Worm (Caenorhabditis elegans) whole organism, L4/young adult: Measurements from ENCODE around the gene pgp-4.

Experiments used
- W03F9.2 ChIP-seq: fragments of 150-350 bp; optimal IDR thresholded peaks from 2 replicates; lab custom pipeline; 2014; ENCODE audit warnings: missing biosample characterization, missing genetic modification characterization
- dao-5 ChIP-seq: sonication (generic microtip); optimal IDR thresholded peaks from 2 replicates; lab custom pipeline; 2016; ENCODE audit warnings: missing genotype, missing genetic modification characterization, moderate library complexity, missing compliant biosample characterization
- him-1 ChIP-seq: sonication (generic microtip); optimal IDR thresholded peaks from 2 replicates; lab custom pipeline; 2016; ENCODE audit warnings: missing genotype, missing genetic modification reagents, missing genetic modification characterization, missing compliant biosample characterization

pgp-4 gene

DNA sequence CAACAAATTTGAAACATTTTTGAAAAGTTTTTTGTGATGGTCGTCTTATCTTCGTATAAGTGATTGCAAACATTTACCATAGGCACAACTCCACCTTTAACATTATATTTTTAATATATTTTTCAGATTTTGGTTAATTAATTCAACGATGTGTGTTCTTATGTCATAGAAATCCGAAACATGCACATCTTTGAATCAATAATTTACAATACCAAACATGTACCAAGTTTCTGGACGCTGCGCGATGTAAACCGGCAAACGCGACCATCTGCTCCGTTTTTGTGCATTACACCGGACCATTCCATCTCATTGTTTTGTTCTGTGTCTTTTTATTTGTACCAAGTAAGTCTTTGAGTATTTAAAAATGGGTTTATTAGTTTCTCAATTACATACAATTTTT is at the start of gene pgp-4:
pgp-4 (plus strand) TSS at position 301 of the 400 bp plus-strand sequence.
- TF ChIP-seq dao-5 (tag; lab: Kevin White, UChicago) (no peak), W03F9.2 (tag; lab: Kevin White, UChicago) (no peak), him-1 (tag; lab: Kevin White, UChicago) (no peak)

DNA sequence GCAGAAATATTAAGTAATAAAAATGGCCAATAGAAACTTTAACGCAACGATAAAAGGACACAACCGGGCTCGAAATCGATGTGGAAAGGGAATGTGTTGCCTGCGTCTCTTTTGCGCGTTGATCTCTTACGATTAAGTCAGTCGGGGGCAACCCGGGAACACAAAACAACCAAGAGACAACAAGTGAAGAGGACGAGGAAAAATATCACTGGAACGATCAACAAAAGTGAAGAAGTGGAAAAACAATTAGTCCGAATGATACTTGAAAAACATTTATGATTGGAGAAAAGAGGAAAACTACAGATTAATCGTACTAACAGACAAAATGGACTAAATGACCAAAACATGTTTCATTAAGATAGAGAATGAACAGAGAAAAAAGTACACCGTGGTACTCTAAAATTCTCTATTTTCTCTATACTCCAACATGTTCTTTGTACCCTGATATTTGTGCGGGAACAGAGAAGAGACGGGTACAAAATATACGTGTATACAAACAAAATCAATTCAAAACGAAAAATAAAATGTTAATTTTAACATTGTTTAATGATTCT is 47.3 kb upstream of the pgp-4 start, which contains the start of gene F08G12.5:
F08G12.5 (minus strand) TSS at position 1 of the 554 bp plus-strand sequence.
- TF ChIP-seq dao-5 (tag; lab: Kevin White, UChicago) (no peak), W03F9.2 (tag; lab: Kevin White, UChicago) (no peak), him-1 (tag; lab: Kevin White, UChicago) (no peak)

DNA sequence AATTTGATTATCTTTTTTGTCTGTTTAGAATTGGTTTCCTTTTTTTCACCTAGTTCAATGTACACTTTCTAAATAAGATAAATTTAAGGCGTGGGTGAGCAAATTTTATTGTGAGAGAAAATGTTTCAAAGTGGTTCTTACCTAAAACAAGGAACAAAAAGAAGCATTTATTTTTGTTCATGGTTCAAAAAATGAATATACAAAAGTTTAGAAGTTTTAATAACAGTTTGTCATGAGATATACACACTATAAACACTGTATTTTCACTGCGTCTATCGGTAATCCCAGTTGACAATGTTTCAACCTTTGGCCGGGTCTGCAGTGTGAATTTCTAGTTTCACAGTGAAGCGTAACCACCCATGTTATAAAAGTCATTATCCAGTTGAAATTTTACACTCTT is 42.2 kb upstream of the pgp-4 start, which contains the start of gene F08G12.11:
F08G12.11 (minus strand) TSS at position 181 of the 400 bp plus-strand sequence.
- TF ChIP-seq W03F9.2 (tag; lab: Kevin White, UChicago) (no peak), him-1 (tag; lab: Kevin White, UChicago) (no peak), dao-5 (tag; lab: Kevin White, UChicago) (no peak)

DNA sequence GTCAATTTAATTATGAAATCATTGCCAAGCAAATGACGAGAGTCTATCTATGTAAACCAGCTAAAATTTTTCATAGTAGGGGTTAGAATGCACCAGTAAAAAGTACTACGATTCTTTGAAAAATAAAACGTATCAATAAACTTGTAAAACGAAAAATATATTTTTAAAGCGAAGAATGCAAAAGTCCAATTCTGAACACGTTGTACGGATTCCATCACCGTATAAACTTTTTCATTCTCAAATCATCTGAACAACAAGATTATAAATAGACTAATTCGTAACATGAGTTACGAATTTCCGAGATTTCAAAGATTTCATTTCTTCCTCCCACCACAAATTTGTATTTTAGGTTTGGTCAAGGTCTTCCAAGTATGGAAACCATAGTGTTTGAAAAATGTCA is 40.9 kb upstream of the pgp-4 start, which contains the start of gene nlp-57:
nlp-57 (plus strand) TSS at position 301 of the 400 bp plus-strand sequence.
- no peak for TF ChIP-seq W03F9.2 (tag; lab: Kevin White, UChicago)
- no peak for TF ChIP-seq him-1 (tag; lab: Kevin White, UChicago)
- TF ChIP-seq dao-5 (tag; lab: Kevin White, UChicago), result no peak

DNA sequence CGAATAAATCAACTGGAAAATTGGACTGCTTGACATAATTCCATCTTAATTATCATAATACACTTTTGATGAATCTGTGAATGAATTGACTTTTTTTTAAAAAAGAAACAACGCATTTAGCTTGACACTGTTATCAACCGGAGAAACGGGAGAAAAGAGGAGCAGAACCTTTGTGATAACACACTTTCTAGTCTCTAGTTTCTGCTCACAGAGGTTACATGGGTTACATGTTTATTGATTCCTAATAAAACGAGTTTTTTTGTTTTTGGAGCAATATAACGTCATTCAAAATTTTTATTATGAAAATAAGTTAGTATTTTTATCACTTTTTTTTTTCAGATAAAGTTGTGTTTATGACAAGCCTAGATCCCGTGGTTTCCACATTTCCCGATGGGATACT is 39.7 kb upstream of the pgp-4 start, which contains the start of gene hizr-1:
hizr-1 (plus strand) TSS at position 340 of the 400 bp plus-strand sequence.
- no peak for TF ChIP-seq dao-5 (tag; lab: Kevin White, UChicago)
- TF ChIP-seq W03F9.2 (tag; lab: Kevin White, UChicago), result no peak
- no peak for TF ChIP-seq him-1 (tag; lab: Kevin White, UChicago)

DNA sequence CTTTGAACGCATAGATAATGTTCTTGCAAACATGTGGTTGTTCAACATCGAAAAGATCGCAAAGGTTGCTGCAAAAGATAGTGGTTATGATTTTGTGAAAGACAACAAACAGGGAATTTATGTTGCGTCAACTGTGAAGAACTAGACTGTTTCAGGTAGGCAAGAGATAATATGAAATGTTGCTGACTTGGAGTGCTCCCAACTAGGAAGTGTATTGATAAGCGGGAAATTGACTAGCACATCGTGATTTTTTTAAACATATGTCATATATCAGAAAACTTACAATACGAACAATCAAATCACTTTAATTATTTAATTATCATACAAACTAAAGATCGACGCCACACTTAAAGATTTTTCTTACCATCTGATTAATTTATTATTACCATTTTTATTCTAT is 34.4 kb upstream of the pgp-4 start:
- TF ChIP-seq dao-5 (tag; lab: Kevin White, UChicago) (no peak), him-1 (tag; lab: Kevin White, UChicago) (no peak), W03F9.2 (tag; lab: Kevin White, UChicago) (no peak)

DNA sequence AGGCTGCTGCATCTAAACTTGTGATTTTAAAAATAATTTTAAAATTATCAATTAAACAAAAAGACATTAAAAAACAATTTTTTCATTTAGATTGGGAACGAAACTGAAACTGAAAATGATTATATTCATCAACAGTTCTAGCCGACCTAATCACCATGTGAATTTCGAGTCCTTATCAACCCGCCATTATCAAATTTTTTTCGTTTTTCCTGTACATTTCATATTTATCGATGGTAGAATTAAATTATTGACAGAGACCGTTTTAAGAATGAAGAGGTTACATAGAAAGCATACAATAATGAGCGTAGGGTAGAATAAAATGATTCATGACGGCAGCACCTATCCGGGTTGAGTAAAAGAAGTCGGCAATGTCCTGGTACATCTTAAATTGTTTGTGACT is 33.4 kb upstream of the pgp-4 start, which contains the start of gene asm-2:
asm-2 (minus strand) TSS at position 12 of the 400 bp plus-strand sequence.
- TF ChIP-seq him-1 (tag; lab: Kevin White, UChicago) (no peak), W03F9.2 (tag; lab: Kevin White, UChicago) (no peak), dao-5 (tag; lab: Kevin White, UChicago) (no peak)

DNA sequence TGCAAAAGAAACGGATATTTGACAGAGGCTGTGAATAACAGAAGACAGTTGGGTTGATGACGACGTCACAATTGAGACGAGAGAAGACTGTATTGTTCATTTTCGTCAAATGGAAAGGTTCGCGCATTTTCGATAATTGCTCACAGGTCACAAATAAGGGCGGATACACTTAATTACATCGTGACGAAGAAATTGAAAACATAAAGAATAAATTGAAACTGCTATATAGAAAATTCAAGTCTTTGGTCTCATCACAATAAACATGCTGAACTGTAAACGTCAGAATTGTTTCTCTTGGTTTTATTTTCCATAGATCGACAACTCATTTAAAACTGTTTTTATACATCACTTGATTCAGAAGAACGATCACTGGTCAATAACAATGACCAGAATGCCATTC is 30.8 kb upstream of the pgp-4 start, which contains the start of gene ZK455.5:
ZK455.5 (minus strand) TSS at position 101 of the 400 bp plus-strand sequence.
- TF ChIP-seq W03F9.2 (tag; lab: Kevin White, UChicago) (no peak), him-1 (tag; lab: Kevin White, UChicago) (no peak), dao-5 (tag; lab: Kevin White, UChicago) (no peak)

DNA sequence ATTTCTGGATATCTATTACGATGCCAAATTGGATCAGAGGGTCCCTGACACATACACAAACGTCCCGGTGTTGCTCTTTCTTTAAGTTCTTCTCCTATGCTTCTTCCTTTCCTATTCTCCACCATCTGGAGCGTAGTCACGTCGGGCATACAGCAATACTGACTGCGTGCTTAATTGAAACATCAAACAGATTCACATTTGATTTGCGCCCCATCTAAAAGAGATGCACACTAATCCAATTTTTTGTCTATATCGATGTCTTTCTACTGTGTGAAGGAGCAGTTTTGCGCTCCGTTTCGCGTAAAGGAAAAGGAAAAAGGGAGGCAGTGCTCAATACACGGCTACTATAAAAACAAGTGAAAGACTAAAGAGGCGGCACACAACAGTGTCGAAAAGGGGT is 28.9 kb upstream of the pgp-4 start:
- TF ChIP-seq W03F9.2 (tag; lab: Kevin White, UChicago), result no peak
- no peak for TF ChIP-seq dao-5 (tag; lab: Kevin White, UChicago)
- TF ChIP-seq him-1 (tag; lab: Kevin White, UChicago), result no peak

DNA sequence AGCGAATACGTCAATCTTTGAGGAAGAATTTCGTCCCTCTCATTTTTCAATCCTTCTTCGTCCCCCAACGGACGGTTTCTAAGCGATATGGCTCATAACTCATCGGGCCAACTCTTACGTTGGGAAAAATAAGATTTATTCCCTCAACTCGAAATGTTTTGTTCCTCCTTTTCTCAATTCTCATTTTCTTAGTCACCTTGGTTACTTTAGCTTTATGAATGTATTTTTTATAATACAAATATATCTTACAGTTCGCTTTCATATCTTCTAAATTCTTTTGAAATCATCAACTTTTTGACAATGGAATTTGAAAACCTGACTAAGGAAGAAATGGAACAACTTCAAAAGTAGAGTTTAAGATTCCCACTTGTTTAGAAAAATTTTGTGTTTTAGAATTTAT is 28.2 kb upstream of the pgp-4 start, which contains the start of gene npr-9:
npr-9 (plus strand) TSS at position 301 of the 400 bp plus-strand sequence.
- TF ChIP-seq him-1 (tag; lab: Kevin White, UChicago) (no peak), dao-5 (tag; lab: Kevin White, UChicago) (no peak)

DNA sequence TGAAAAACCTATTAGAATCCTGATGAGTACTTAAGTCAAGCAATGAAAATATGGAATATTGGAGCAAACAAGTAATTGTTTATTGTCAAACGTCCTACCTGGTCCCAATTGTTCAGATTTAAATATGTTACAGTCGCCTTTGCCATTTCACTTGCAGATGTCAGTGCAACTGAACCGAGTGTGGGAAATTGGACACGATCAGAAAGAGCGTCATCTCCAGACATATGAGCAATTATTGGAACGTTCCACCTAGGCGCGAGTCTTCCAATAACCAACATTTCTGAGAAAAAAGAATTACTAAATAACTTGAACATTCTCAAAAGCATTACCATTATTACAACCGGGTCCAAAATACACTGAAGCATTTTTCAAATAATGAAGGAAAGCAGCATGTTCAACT is 20.5 kb upstream of the pgp-4 start:
- TF ChIP-seq dao-5 (tag; lab: Kevin White, UChicago), result no peak

DNA sequence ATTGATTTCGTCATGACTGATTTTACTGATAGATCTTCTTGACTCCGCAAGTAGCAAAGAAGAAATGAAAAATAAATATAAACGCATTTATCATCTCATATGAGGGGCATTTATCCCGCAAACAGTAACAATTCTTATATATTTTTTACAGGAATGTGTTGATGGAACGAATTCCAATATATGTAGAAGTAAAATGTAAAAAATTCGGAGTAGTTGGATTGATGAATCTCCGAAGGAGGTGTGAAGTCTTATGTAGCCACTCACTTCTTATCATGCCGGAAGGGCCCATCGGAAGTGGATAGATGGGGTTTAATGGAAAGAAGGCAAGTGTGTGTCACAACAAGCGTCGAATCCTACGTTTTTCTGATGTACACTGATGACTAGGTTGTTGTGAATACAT is 19.8 kb upstream of the pgp-4 start, which contains the start of gene gcy-9:
gcy-9 (minus strand) TSS at position 101 of the 400 bp plus-strand sequence.
- no peak for TF ChIP-seq him-1 (tag; lab: Kevin White, UChicago)
- TF ChIP-seq dao-5 (tag; lab: Kevin White, UChicago), result no peak
- TF ChIP-seq W03F9.2 (tag; lab: Kevin White, UChicago), result no peak

DNA sequence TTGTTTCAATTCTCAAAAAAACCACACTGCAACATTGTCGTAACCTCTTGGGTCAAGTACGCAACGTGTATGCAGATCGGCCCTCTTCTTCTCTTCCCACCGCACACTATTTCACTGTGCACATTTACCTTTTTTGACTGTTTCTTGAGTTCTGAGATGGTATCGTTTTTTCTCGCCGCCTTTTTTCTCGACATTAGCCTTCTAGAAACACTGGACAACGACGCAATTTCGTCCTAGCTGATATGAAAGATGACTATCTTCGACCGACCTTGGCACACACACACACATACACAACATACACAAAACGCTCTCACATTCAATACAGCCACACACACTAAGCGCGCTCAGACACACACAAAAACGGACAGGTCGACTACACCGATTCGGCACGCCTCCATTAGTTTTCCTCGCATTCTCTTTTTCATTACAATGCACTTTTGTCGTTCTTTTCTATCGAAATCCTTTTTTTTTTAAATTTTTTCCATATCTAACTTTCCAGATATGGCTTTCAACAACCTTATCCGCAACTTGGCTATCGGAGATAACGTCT is 18.2 kb upstream of the pgp-4 start, which contains the start of gene aco-1:
aco-1 (plus strand) TSS at position 500 of the 550 bp plus-strand sequence.
- TF ChIP-seq W03F9.2 (tag; lab: Kevin White, UChicago) (peak; percentile 48), him-1 (tag; lab: Kevin White, UChicago) (no peak), dao-5 (tag; lab: Kevin White, UChicago) (no peak)
